Worm (Caenorhabditis elegans) whole organism, early embryonic: ENCODE measurements around the gene clx-1.

Source experiments
- B0310.2 ChIP-seq: sonication (generic microtip); optimal IDR thresholded peaks from 2 replicates; lab custom pipeline; 2016; ENCODE audit warnings: mild to moderate bottlenecking, missing genetic modification characterization, missing compliant biosample characterization
- aly-1 ChIP-seq: sonication (generic microtip); optimal IDR thresholded peaks from 2 replicates; lab custom pipeline; 2016; ENCODE audit warnings: missing genetic modification characterization, missing compliant biosample characterization
- ama-1 ChIP-seq: fragments of 150-350 bp; optimal IDR thresholded peaks from 2 replicates; lab custom pipeline; 2014
- ceh-13 ChIP-seq: fragments of 200-800 bp; sonication (Bioruptor generic); optimal IDR thresholded peaks from 2 replicates; lab custom pipeline; 2018; ENCODE audit warnings: mild to moderate bottlenecking, missing genetic modification characterization, missing compliant biosample characterization
- ceh-36 ChIP-seq: sonication (generic microtip); optimal IDR thresholded peaks from 2 replicates; lab custom pipeline; 2016; ENCODE audit warnings: missing genetic modification characterization, inconsistent platforms, missing compliant biosample characterization
- flt-1 ChIP-seq: fragments of 200-800 bp; sonication (Bioruptor generic); IDR thresholded peaks from 2 replicates; pipeline ENCODE4 v1.3.6; 2022; ENCODE audit warnings: missing genetic modification characterization, missing compliant biosample characterization
- hnd-1 ChIP-seq: sonication (generic microtip); optimal IDR thresholded peaks from 2 replicates; lab custom pipeline; 2016; ENCODE audit warnings: missing genetic modification characterization, missing compliant biosample characterization
- scrt-1 ChIP-seq: fragments of 200-800 bp; sonication (Bioruptor generic); IDR thresholded peaks from 2 replicates; pipeline ENCODE4 v1.3.6; 2022; ENCODE audit warnings: missing genetic modification characterization, missing compliant biosample characterization
- tbx-11 ChIP-seq: fragments of 200-800 bp; sonication (Bioruptor generic); IDR thresholded peaks from 2 replicates; pipeline ENCODE4 v1.3.6; 2022; ENCODE audit warnings: missing genetic modification characterization, missing compliant biosample characterization
- tbx-37 ChIP-seq: fragments of 200-800 bp; sonication (Bioruptor generic); conservative IDR thresholded peaks from 2 replicates; pipeline ENCODE4 v1.3.6; 2022; ENCODE audit warnings: missing genetic modification reagents, missing genetic modification characterization, missing compliant biosample characterization
- tra-4 ChIP-seq: sonication (generic microtip); optimal IDR thresholded peaks from 2 replicates; lab custom pipeline; 2017; ENCODE audit warnings: missing genetic modification characterization, missing compliant biosample characterization

DNA sequence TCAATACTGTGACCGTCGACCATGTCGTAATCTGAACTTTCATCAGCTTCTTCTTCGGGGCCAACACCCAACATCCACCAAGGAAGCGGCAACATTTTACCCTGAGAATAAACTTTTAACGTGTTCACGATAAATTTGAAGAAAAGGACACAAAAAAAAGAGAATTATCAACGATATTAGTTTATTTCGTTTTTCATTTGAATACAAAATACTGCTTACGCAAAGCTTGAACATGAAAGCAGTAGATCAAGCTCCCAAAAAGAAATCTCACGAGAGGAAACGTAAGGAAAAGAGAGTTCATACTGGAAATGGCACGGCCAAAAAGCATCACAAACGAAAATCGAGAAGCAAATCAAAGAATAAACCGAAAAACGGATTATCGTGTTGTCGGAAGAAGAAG, 29.3 kb downstream of the clx-1 start, which contains the start of the genes C46A5.6 and C46A5.1:
- TF ChIP-seq ama-1 (lab: Kevin White, UChicago): no peak
- no peak for TF ChIP-seq ceh-36 (tag; lab: Kevin White, UChicago)
- no peak for TF ChIP-seq tra-4 (tag; lab: Kevin White, UChicago)
- TF ChIP-seq tbx-37 (GFP tag; lab: Robert Waterston, UW): no peak
- TF ChIP-seq flt-1 (GFP tag; lab: Robert Waterston, UW): no peak
- TF ChIP-seq ceh-13 (GFP tag; lab: Kevin White, UChicago): no peak
- no peak for TF ChIP-seq scrt-1 (GFP tag; lab: Robert Waterston, UW)
- no peak for TF ChIP-seq B0310.2
- TF ChIP-seq aly-1 (tag; lab: Kevin White, UChicago): no peak
- no peak for TF ChIP-seq tbx-11 (GFP tag; lab: Robert Waterston, UW)
- no peak for TF ChIP-seq hnd-1
